Fruit fly (Drosophila melanogaster) whole organism, adult: ENCODE results near the gene PH4alphaNE1.

Source experiments
- CG11617 ChIP-seq: fragments of 200-800 bp; sonication (Bioruptor generic); optimal IDR thresholded peaks from 2 replicates; lab custom pipeline; 2017; ENCODE audit warnings: mild to moderate bottlenecking, missing biosample characterization, missing genetic modification reagents, missing genetic modification characterization
- CG12768 ChIP-seq: fragments of 200-800 bp; sonication (Bioruptor generic); optimal IDR thresholded peaks from 2 replicates; lab custom pipeline; 2017; ENCODE audit warnings: missing biosample characterization, missing genetic modification characterization, mild to moderate bottlenecking, moderate library complexity, missing genetic modification reagents
- CG1620 ChIP-seq: fragments of 200-800 bp; sonication (Bioruptor generic); optimal IDR thresholded peaks from 2 replicates; lab custom pipeline; 2016; ENCODE audit warnings: missing biosample characterization, missing genetic modification characterization
- CG7101 ChIP-seq: fragments of 200-800 bp; sonication (Bioruptor generic); optimal IDR thresholded peaks from 2 replicates; lab custom pipeline; 2018; ENCODE audit warnings: missing biosample characterization, mild to moderate bottlenecking, missing genetic modification characterization, moderate library complexity
- Crg-1 ChIP-seq: fragments of 200-800 bp; sonication (Bioruptor generic); optimal IDR thresholded peaks from 2 replicates; lab custom pipeline; 2016; ENCODE audit warnings: missing biosample characterization, missing genetic modification characterization
- Mnt ChIP-seq: fragments of 200-800 bp; sonication (Bioruptor generic); optimal IDR thresholded peaks from 2 replicates; lab custom pipeline; 2016; ENCODE audit warnings: missing biosample characterization, mild to moderate bottlenecking, missing genetic modification characterization
- bab1 ChIP-seq: fragments of 200-800 bp; sonication (Bioruptor generic); optimal IDR thresholded peaks from 3 replicates; lab custom pipeline; 2019; ENCODE audit warnings: missing biosample characterization, mild to moderate bottlenecking, missing genetic modification characterization, moderate library complexity

DNA sequence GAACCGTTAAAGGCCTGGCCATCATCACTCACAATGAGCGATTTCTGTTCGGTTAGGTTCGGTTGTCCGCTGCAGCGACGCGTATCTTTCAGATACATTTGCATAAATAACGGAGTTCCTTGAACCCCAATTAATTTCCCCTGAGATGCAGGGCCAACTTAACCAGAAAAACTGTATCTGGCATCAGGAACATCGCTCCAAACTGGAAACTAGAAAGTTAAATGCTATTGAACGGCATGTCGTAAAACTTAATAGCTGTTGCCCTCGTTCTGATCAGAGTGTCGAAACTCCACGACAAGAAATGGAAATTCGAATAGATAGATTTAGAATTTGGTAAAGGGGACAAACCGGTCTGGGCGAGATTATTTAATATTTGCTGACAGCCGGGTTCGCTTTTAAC lies 27.8 kb downstream of the PH4alphaNE1 start:
- TF ChIP-seq Crg-1 (GFP tag; lab: Kevin White, UChicago) (no peak), CG11617 (GFP tag; lab: Kevin White, UChicago) (no peak), CG12768 (GFP tag; lab: Kevin White, UChicago) (no peak), CG1620 (GFP tag; lab: Kevin White, UChicago) (no peak), bab1 (no peak), Mnt (GFP tag; lab: Kevin White, UChicago) (no peak), CG7101 (no peak)
